Fruit fly (Drosophila melanogaster) whole organism, embryonic: Measurements from ENCODE around the gene Ugt35A1.

Experiments
- B-H1 ChIP-seq: fragments of 200-800 bp; sonication (Bioruptor generic); IDR thresholded peaks from 3 replicates; pipeline ENCODE4 v1.3.6; 2022; ENCODE audit warnings: missing biosample characterization, missing genetic modification characterization
- Bgb ChIP-seq: fragments of 200-800 bp; sonication (Bioruptor generic); IDR thresholded peaks from 2 replicates; pipeline ENCODE4 v1.3.6; 2022; ENCODE audit warnings: missing biosample characterization, missing genetic modification characterization; ENCODE audit not compliant: partially characterized antibody
- Bteb2 ChIP-seq: fragments of 200-800 bp; sonication (Bioruptor generic); optimal IDR thresholded peaks from 2 replicates; lab custom pipeline; 2016; ENCODE audit warnings: missing biosample characterization, missing genetic modification characterization
- C15 ChIP-seq: fragments of 200-800 bp; sonication (Bioruptor generic); IDR thresholded peaks from 3 replicates; pipeline ENCODE4 v1.3.6; 2022; ENCODE audit warnings: missing biosample characterization, missing genetic modification characterization
- CG11398 ChIP-seq: fragments of 200-800 bp; sonication (Bioruptor generic); optimal IDR thresholded peaks from 2 replicates; lab custom pipeline; 2016; ENCODE audit warnings: missing biosample characterization, missing genetic modification characterization
- CG12744 ChIP-seq: fragments of 200-800 bp; sonication (Bioruptor generic); optimal IDR thresholded peaks from 2 replicates; lab custom pipeline; 2016; ENCODE audit warnings: missing biosample characterization, missing genetic modification characterization
- CG13775 ChIP-seq: fragments of 200-800 bp; sonication (Bioruptor generic); optimal IDR thresholded peaks from 3 replicates; lab custom pipeline; 2017; ENCODE audit warnings: missing biosample characterization, mild to moderate bottlenecking, missing genetic modification characterization
- CG15011 ChIP-seq: fragments of 200-800 bp; sonication (Bioruptor generic); optimal IDR thresholded peaks from 3 replicates; lab custom pipeline; 2018; ENCODE audit warnings: missing biosample characterization, mild to moderate bottlenecking, missing genetic modification characterization
- CG17802 ChIP-seq: fragments of 200-800 bp; sonication (Bioruptor generic); optimal IDR thresholded peaks from 2 replicates; lab custom pipeline; 2018; ENCODE audit warnings: missing biosample characterization, mild to moderate bottlenecking, missing genetic modification characterization, moderate library complexity
- CG18619 ChIP-seq: fragments of 200-800 bp; sonication (Bioruptor generic); optimal IDR thresholded peaks from 3 replicates; lab custom pipeline; 2017; ENCODE audit warnings: missing biosample characterization, mild to moderate bottlenecking, missing genetic modification characterization
- CG3065 ChIP-seq: fragments of 200-800 bp; sonication (Bioruptor generic); optimal IDR thresholded peaks from 2 replicates; lab custom pipeline; 2016; ENCODE audit warnings: missing biosample characterization, missing genetic modification characterization
- CG31441 ChIP-seq: fragments of 200-800 bp; sonication (Bioruptor generic); IDR thresholded peaks from 2 replicates; pipeline ENCODE4 v1.3.6; 2022; ENCODE audit warnings: missing biosample characterization, missing genetic modification characterization
- CG33213 ChIP-seq: fragments of 200-800 bp; sonication (Bioruptor generic); optimal IDR thresholded peaks from 3 replicates; lab custom pipeline; 2016; ENCODE audit warnings: missing biosample characterization, missing genetic modification characterization
- CG3726 ChIP-seq: fragments of 200-800 bp; sonication (Bioruptor generic); IDR thresholded peaks from 3 replicates; pipeline ENCODE4, ENCODE4 v1.3.6; 2022; ENCODE audit warnings: missing biosample characterization, missing genetic modification characterization
- CG42726 ChIP-seq: fragments of 200-800 bp; sonication (Bioruptor generic); IDR thresholded peaks from 2 replicates; pipeline ENCODE4 v1.3.6; 2022; ENCODE audit warnings: missing biosample characterization, missing genetic modification characterization; ENCODE audit not compliant: partially characterized antibody
- CG4854 ChIP-seq: fragments of 200-800 bp; sonication (Bioruptor generic); optimal IDR thresholded peaks from 2 replicates; lab custom pipeline; 2016; ENCODE audit warnings: missing biosample characterization, missing genetic modification characterization, inconsistent platforms
- CG6254 ChIP-seq: fragments of 200-800 bp; sonication (Bioruptor generic); optimal IDR thresholded peaks from 3 replicates; lab custom pipeline; 2017; ENCODE audit warnings: mild to moderate bottlenecking, missing biosample characterization, missing genetic modification reagents, missing genetic modification characterization
- CG6683 ChIP-seq: fragments of 200-800 bp; sonication (Bioruptor generic); optimal IDR thresholded peaks from 2 replicates; lab custom pipeline; 2017; ENCODE audit warnings: missing biosample characterization, mild to moderate bottlenecking, missing genetic modification characterization, missing genetic modification reagents
- CG7556 ChIP-seq: fragments of 200-800 bp; sonication (Bioruptor generic); optimal IDR thresholded peaks from 2 replicates; lab custom pipeline; 2017; ENCODE audit warnings: missing biosample characterization, mild to moderate bottlenecking, missing genetic modification characterization
- CG7987 ChIP-seq: fragments of 200-800 bp; sonication (Bioruptor generic); optimal IDR thresholded peaks from 2 replicates; lab custom pipeline; 2018; ENCODE audit warnings: missing biosample characterization, mild to moderate bottlenecking, missing genetic modification characterization, moderate library complexity
- CG9932 ChIP-seq: fragments of 200-800 bp; sonication (Bioruptor generic); IDR thresholded peaks from 2 replicates; pipeline ENCODE4 v1.3.6; 2022; ENCODE audit warnings: missing biosample characterization, missing genetic modification characterization
- Dfd ChIP-seq, 2 experiments: fragments of >200 bp; optimal IDR thresholded peaks; 2 replicates each; lab custom pipeline; 2017; ENCODE audit warnings: missing biosample characterization in 2 of 2, missing genetic modification characterization in 2 of 2
- Dref ChIP-seq: fragments of 200-800 bp; sonication (Bioruptor generic); IDR thresholded peaks from 2 replicates; pipeline ENCODE4 v1.3.6; 2022; ENCODE audit warnings: missing biosample characterization, missing genetic modification characterization
- Max ChIP-seq: fragments of 200-800 bp; sonication (Bioruptor generic); optimal IDR thresholded peaks from 2 replicates; lab custom pipeline; 2016; ENCODE audit warnings: missing biosample characterization, mild to moderate bottlenecking, missing genetic modification characterization
- Optix ChIP-seq: fragments of 200-800 bp; sonication (Bioruptor generic); IDR thresholded peaks from 3 replicates; pipeline ENCODE4 v1.3.6; 2022; ENCODE audit warnings: missing biosample characterization, missing genetic modification characterization
- Sry-δ ChIP-seq: fragments of 200-800 bp; sonication (Bioruptor generic); optimal IDR thresholded peaks from 2 replicates; lab custom pipeline; 2016; ENCODE audit warnings: missing biosample characterization, missing genetic modification characterization
- Trl ChIP-seq, 3 experiments: fragments of >200 bp in 2 of 3; fragments of 200-800 bp in 1 of 3; sonication (Bioruptor generic) in 1 of 3; optimal IDR thresholded peaks; 2 replicates in 1 of 3; 3 replicates in 2 of 3; lab custom pipeline; 2016 to 2017; ENCODE audit warnings: missing biosample characterization in 1 of 3, missing genetic modification characterization in 1 of 3
- ab ChIP-seq: fragments of 200-800 bp; sonication (Bioruptor generic); optimal IDR thresholded peaks from 2 replicates; lab custom pipeline; 2016; ENCODE audit warnings: missing biosample characterization, missing genetic modification characterization
- amos ChIP-seq: fragments of 200-800 bp; sonication (Bioruptor generic); IDR thresholded peaks from 2 replicates; pipeline ENCODE4 v1.3.6; 2022; ENCODE audit warnings: missing biosample characterization, missing genetic modification characterization; ENCODE audit not compliant: partially characterized antibody
- aop ChIP-seq: fragments of 200-800 bp; sonication (Bioruptor generic); IDR thresholded peaks from 2 replicates; pipeline ENCODE4 v1.3.6; 2022; ENCODE audit warnings: missing biosample characterization, missing genetic modification characterization
- ash1 ChIP-seq: fragments of 200-800 bp; sonication (Bioruptor generic); optimal IDR thresholded peaks from 2 replicates; lab custom pipeline; 2018; ENCODE audit warnings: missing biosample characterization, mild to moderate bottlenecking, missing genetic modification characterization
- bbx ChIP-seq: fragments of 200-800 bp; sonication (Bioruptor generic); IDR thresholded peaks from 2 replicates; pipeline ENCODE4 v1.3.6; 2022; ENCODE audit warnings: missing biosample characterization, missing genetic modification characterization; ENCODE audit not compliant: partially characterized antibody
- br ChIP-seq: fragments of >200 bp; optimal IDR thresholded peaks from 2 replicates; lab custom pipeline; 2017
- croc ChIP-seq: fragments of 200-800 bp; sonication (Bioruptor generic); conservative IDR thresholded peaks from 3 replicates; pipeline ENCODE4 v1.3.6; 2022; ENCODE audit warnings: missing biosample characterization, missing genetic modification characterization
- gcm2 ChIP-seq: fragments of 200-800 bp; sonication (Bioruptor generic); optimal IDR thresholded peaks from 2 replicates; lab custom pipeline; 2016; ENCODE audit warnings: missing biosample characterization, missing genetic modification characterization
- gro ChIP-seq: fragments of 200-800 bp; sonication (Bioruptor generic); optimal IDR thresholded peaks from 2 replicates; lab custom pipeline; 2016; ENCODE audit warnings: missing biosample characterization, missing genetic modification characterization
- hkb ChIP-seq, 2 experiments: fragments of 200-800 bp in 1 of 2; fragments of >200 bp in 1 of 2; sonication (Bioruptor generic) in 1 of 2; IDR thresholded peaks in 1 of 2; optimal IDR thresholded peaks in 1 of 2; 2 replicates each; pipeline versions ENCODE4 v1.3.6 to Lab custom; 2017 to 2022; ENCODE audit warnings: missing biosample characterization in 1 of 2, missing genetic modification characterization in 1 of 2
- jumu ChIP-seq: fragments of 200-800 bp; sonication (Bioruptor generic); optimal IDR thresholded peaks from 3 replicates; lab custom pipeline; 2016; ENCODE audit warnings: missing biosample characterization, missing genetic modification characterization
- lola ChIP-seq, 3 experiments: fragments of >200 bp in 2 of 3; fragments of 200-800 bp in 1 of 3; sonication (Bioruptor generic) in 1 of 3; optimal IDR thresholded peaks; 2 replicates each; lab custom pipeline; 2017 to 2019; ENCODE audit warnings: missing biosample characterization in 3 of 3, missing genetic modification characterization in 3 of 3, mild to moderate bottlenecking in 1 of 3, moderate library complexity in 1 of 3
- mam ChIP-seq: fragments of 200-800 bp; sonication (Bioruptor generic); optimal IDR thresholded peaks from 3 replicates; lab custom pipeline; 2016; ENCODE audit warnings: missing biosample characterization, missing genetic modification characterization
- nerfin-2 ChIP-seq: fragments of 200-800 bp; sonication (Bioruptor generic); IDR thresholded peaks from 2 replicates; pipeline ENCODE4 v1.3.6; 2022; ENCODE audit warnings: missing biosample characterization, missing genetic modification characterization; ENCODE audit not compliant: partially characterized antibody
- salm ChIP-seq: fragments of 200-800 bp; sonication (Bioruptor generic); optimal IDR thresholded peaks from 2 replicates; lab custom pipeline; 2018; ENCODE audit warnings: missing biosample characterization, mild to moderate bottlenecking, missing genetic modification characterization
- sima ChIP-seq: fragments of 200-800 bp; sonication (Bioruptor generic); optimal IDR thresholded peaks from 2 replicates; lab custom pipeline; 2016; ENCODE audit warnings: missing biosample characterization, missing genetic modification characterization
- slp2 ChIP-seq: fragments of 200-800 bp; sonication (Bioruptor generic); optimal IDR thresholded peaks from 2 replicates; lab custom pipeline; 2016; ENCODE audit warnings: missing biosample characterization, missing genetic modification characterization
- sr ChIP-seq: fragments of 200-800 bp; sonication (Bioruptor generic); IDR thresholded peaks from 3 replicates; pipeline ENCODE4 v1.3.6; 2022; ENCODE audit warnings: missing biosample characterization, missing genetic modification characterization
- trem ChIP-seq: fragments of 200-800 bp; optimal IDR thresholded peaks from 3 replicates; lab custom pipeline; 2019; ENCODE audit warnings: missing biosample characterization, mild to moderate bottlenecking, missing genetic modification characterization, moderate library complexity
- usp ChIP-seq: fragments of >200 bp; optimal IDR thresholded peaks from 2 replicates; lab custom pipeline; 2017; ENCODE audit warnings: missing biosample characterization, missing genetic modification characterization
- wek ChIP-seq: fragments of 200-800 bp; sonication (Bioruptor generic); optimal IDR thresholded peaks from 3 replicates; lab custom pipeline; 2018; ENCODE audit warnings: missing biosample characterization, mild to moderate bottlenecking, missing genetic modification characterization, moderate library complexity

Ugt35A1 gene

DNA sequence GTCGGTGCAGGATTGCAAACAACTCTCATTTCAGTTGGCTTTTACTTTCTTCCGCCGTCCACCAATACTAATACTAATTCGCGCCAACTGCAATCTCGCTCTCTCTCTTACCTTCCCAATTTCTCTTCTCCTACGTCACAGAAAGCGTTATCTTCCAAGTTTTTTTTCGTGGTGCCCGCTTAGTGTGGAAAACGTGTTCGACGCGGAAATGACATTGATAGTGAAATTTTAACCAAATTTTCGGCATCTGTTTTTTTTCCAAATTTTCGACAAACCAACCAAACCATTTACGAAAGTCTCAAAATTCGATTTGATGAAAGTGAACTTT is 24.9 kb upstream of the Ugt35A1 start, which contains the start of gene cu:
Gene cu, plus strand, starts transcription at position 204 of the 328 bp plus-strand sequence.
- TF ChIP-seq CG31441 (peak; percentile 44; the same call in 1 of the 2 replicates), ab (peak; percentile 76), CG9932 (GFP tag; lab: Robert Waterston, UW) (no peak), Dfd (GFP tag; optimal IDR thresholded peaks at IDR 0.05; lab: Kevin White, UChicago) (peak in 1 of 2 experiments; percentile 28), CG13775 (no peak), aop (GFP tag; lab: Robert Waterston, UW) (peak; percentile 49; the same call in 1 of the 2 replicates), bbx (GFP tag; lab: Robert Waterston, UW) (peak; percentile 13; the same call in 1 of the 2 replicates), hkb (optimal IDR thresholded peaks at IDR 0.05; lab: Kevin White, UChicago) (peak; percentile 33), hkb (GFP tag; IDR thresholded peaks at IDR 0.05; lab: Robert Waterston, UW) (no peak), Max (no peak), gcm2 (GFP tag; lab: Kevin White, UChicago) (peak; percentile 50), Bgb (GFP tag; lab: Robert Waterston, UW) (peak; percentile 26; the same call in 1 of the 2 replicates), Optix (GFP tag; lab: Robert Waterston, UW) (peak; percentile 85; the same call in 2 of the 3 replicates), Trl (optimal IDR thresholded peaks at IDR 0.05; lab: Kevin White, UChicago) (peak; percentile 54 to 58), Trl (GFP tag; optimal IDR thresholded peaks at IDR 0.05; lab: Kevin White, UChicago) (no peak), usp (no peak), CG33213 (GFP tag; lab: Kevin White, UChicago) (peak; percentile 75), sr (peak; percentile 6), CG11398 (peak; percentile 71), lola (GFP tag; optimal IDR thresholded peaks at IDR 0.05; lab: Kevin White, UChicago) (peak in 1 of 3 experiments; percentile 26), mam (GFP tag; lab: Kevin White, UChicago) (peak; percentile 90)

dm6 chr3R:11196648-11197388 is 24.4 kb upstream of the Ugt35A1 start:
- TF ChIP-seq CG4854 (GFP tag; lab: Kevin White, UChicago) (peak; percentile 85), croc (peak; percentile 99), CG18619 (GFP tag; lab: Kevin White, UChicago) (peak; percentile 99), Dref (GFP tag; lab: Robert Waterston, UW) (peak; percentile 44), sima (GFP tag; lab: Kevin White, UChicago) (no peak), CG7556 (GFP tag; lab: Kevin White, UChicago) (peak; percentile 100), salm (peak; percentile 97), trem (tag; lab: Kevin White, UChicago) (peak; percentile 86), ash1 (GFP tag; lab: Kevin White, UChicago) (peak; percentile 82), CG6683 (GFP tag; lab: Kevin White, UChicago) (peak; percentile 98), CG3726 (GFP tag; lab: Robert Waterston, UW) (peak; percentile 96), CG17802 (peak; percentile 88), br (no peak), CG6254 (GFP tag; lab: Kevin White, UChicago) (peak; percentile 94), B-H1 (GFP tag; lab: Robert Waterston, UW) (peak; percentile 98), Bteb2 (GFP tag; lab: Kevin White, UChicago) (peak; percentile 81), Sry-δ (peak; percentile 17), wek (peak; percentile 57), gro (GFP tag; lab: Kevin White, UChicago) (peak; percentile 41), CG42726 (GFP tag; lab: Robert Waterston, UW) (no peak), CG15011 (GFP tag; lab: Kevin White, UChicago) (peak; percentile 98), jumu (GFP tag; lab: Kevin White, UChicago) (peak; percentile 85), C15 (GFP tag; lab: Robert Waterston, UW) (peak; percentile 96), CG12744 (peak; percentile 63), nerfin-2 (GFP tag; lab: Robert Waterston, UW) (no peak), CG7987 (GFP tag; lab: Kevin White, UChicago) (peak; percentile 93), CG13775 (peak; percentile 98), amos (GFP tag; lab: Robert Waterston, UW) (no peak; the same call in 1 of the 2 replicates), slp2 (peak; percentile 95), CG3065 (GFP tag; lab: Kevin White, UChicago) (peak; percentile 92)
